Worm (Caenorhabditis elegans): ENCODE measurements around the gene gst-7.

gst-7 gene

ce11 chrII:4863357-4863756, 18.5 kb upstream of the gst-7 start, which contains the start of the genes mpst-4 and F11G11.14:
Gene mpst-4 (minus strand): TSS chrII:4863457.
Gene F11G11.14 (plus strand): TSS chrII:4863681.
- TF ChIP-seq hlh-11 (tag; optimal IDR thresholded peaks at IDR 0.05) (no peak), dmd-6 (GFP tag; IDR thresholded peaks at IDR 0.05) (no peak), lin-1 (GFP tag; IDR thresholded peaks at IDR 0.05) (no peak), ces-1 (GFP tag; optimal IDR thresholded peaks at IDR 0.05) (no peak), vab-7 (GFP tag; IDR thresholded peaks at IDR 0.05) (no peak), hif-1 (tag; optimal IDR thresholded peaks at IDR 0.05) (no peak), skn-1 (tag; optimal IDR thresholded peaks at IDR 0.05) (no peak), lin-13 (GFP tag; optimal IDR thresholded peaks at IDR 0.05) (no peak), nhr-10 (tag; optimal IDR thresholded peaks at IDR 0.05) (no peak), mxl-3 (GFP tag; optimal IDR thresholded peaks at IDR 0.05) (no peak), lin-39 (tag; optimal IDR thresholded peaks at IDR 0.05) (no peak), nhr-28 (tag; optimal IDR thresholded peaks at IDR 0.05) (no peak), zip-11 (GFP tag; IDR thresholded peaks at IDR 0.05) (no peak), lin-15B (tag; optimal IDR thresholded peaks at IDR 0.05) (no peak), nhr-42 (GFP tag; IDR thresholded peaks at IDR 0.05) (no peak), fos-1 (tag; optimal IDR thresholded peaks at IDR 0.05) (no peak), mxl-2 (GFP tag; conservative IDR thresholded peaks at IDR 0.05) (no peak), php-3 (GFP tag; IDR thresholded peaks at IDR 0.05) (no peak)

ce11 chrII:4866045-4866444, 15.8 kb upstream of the gst-7 start:
- no peak for TF ChIP-seq lin-29 (GFP tag; IDR thresholded peaks at IDR 0.05)
- peak; percentile 73 for TF ChIP-seq aha-1 (tag)
- TF ChIP-seq T26A8.4 (GFP tag; IDR thresholded peaks at IDR 0.05): peak; percentile 52; the same call in 1 of the 2 replicates
- TF ChIP-seq madf-5 (GFP tag; IDR thresholded peaks at IDR 0.05): 0 out of 4 replicates have a peak, but pooled peaks of 1 of the 2 experiments have one; percentile 16
- TF ChIP-seq nhr-28 (tag; optimal IDR thresholded peaks at IDR 0.05): peak; percentile 42
- no peak for TF ChIP-seq lsy-2 (tag; optimal IDR thresholded peaks at IDR 0.05)
- TF ChIP-seq dpl-1 (GFP tag; optimal IDR thresholded peaks at IDR 0.05): peak; percentile 16
- TF ChIP-seq ama-1 (optimal IDR thresholded peaks at IDR 0.05): peak; percentile 82
- TF ChIP-seq mxl-3 (GFP tag; optimal IDR thresholded peaks at IDR 0.05): peak; percentile 65
- TF ChIP-seq Y5F2A.4 (GFP tag; optimal IDR thresholded peaks at IDR 0.05): no peak
- peak; percentile 45 for TF ChIP-seq nhr-48 (tag; optimal IDR thresholded peaks at IDR 0.05)
- peak; percentile 71 for TF ChIP-seq hlh-11 (tag; optimal IDR thresholded peaks at IDR 0.05)

ce11 chrII:4866819-4867218, 15.0 kb upstream of the gst-7 start:
- 0 out of 2 replicates have a peak, but pooled peaks have one; percentile 23 for TF ChIP-seq snpc-1.2 (GFP tag; IDR thresholded peaks at IDR 0.05)
- TF ChIP-seq set-16 (GFP tag; IDR thresholded peaks at IDR 0.05): peak; percentile 97

ce11 chrII:4867476-4867875, 14.4 kb upstream of the gst-7 start, which contains the start of gene col-17:
Gene col-17 (minus strand): TSS chrII:4867576.
- TF ChIP-seq fkh-10 (GFP tag; optimal IDR thresholded peaks at IDR 0.05) (no peak), hmg-1.1 (GFP tag; IDR thresholded peaks at IDR 0.05) (no peak)

- TF ChIP-seq gei-8 (GFP tag; optimal IDR thresholded peaks at IDR 0.05) (no peak), set-16 (GFP tag; IDR thresholded peaks at IDR 0.05) (peak; percentile 98), ctbp-1 (GFP tag; IDR thresholded peaks at IDR 0.05) (0 out of 2 replicates have a peak, but pooled peaks have one; percentile 29), zfp-2 (tag; optimal IDR thresholded peaks at IDR 0.05) (no peak), egl-43 (GFP tag; IDR thresholded peaks at IDR 0.05) (0 out of 2 replicates have a peak, but pooled peaks have one; percentile 33), aha-1 (tag) (peak; percentile 7), madf-9 (GFP tag; conservative IDR thresholded peaks at IDR 0.05) (peak; percentile 2; the same call in 1 of the 2 replicates)
Observed at ce11 chrII:4869793-4870343, 12.0 kb upstream of the gst-7 start.

All from whole organism, L4 larva.